Worm (Caenorhabditis elegans) whole organism, L4 larva: ENCODE results near the gene Y57G7A.1.
A peak's percentile ranks its signal among the peaks of the same experiment; 100 is the strongest.

Experiments used
- F44E2.7 ChIP-seq: fragments of 200-800 bp; sonication (Bioruptor generic); IDR thresholded peaks from 2 replicates; pipeline ENCODE4 v2.1.2; 2022; ENCODE audit warnings: missing genetic modification characterization, missing compliant biosample characterization
- T26A8.4 ChIP-seq: fragments of 200-800 bp; sonication (Bioruptor generic); IDR thresholded peaks from 2 replicates; pipeline ENCODE4 v1.3.6; 2022; ENCODE audit warnings: missing genetic modification characterization, missing compliant biosample characterization
- Y5F2A.4 ChIP-seq: fragments of 200-800 bp; sonication (Bioruptor generic); optimal IDR thresholded peaks from 2 replicates; lab custom pipeline; 2018; ENCODE audit warnings: mild to moderate bottlenecking, missing genetic modification characterization, missing compliant biosample characterization
- aly-2 ChIP-seq: sonication (generic microtip); optimal IDR thresholded peaks from 2 replicates; lab custom pipeline; 2018; ENCODE audit warnings: missing biosample characterization, missing genetic modification characterization
- ama-1 ChIP-seq: fragments of 150-350 bp; optimal IDR thresholded peaks from 2 replicates; lab custom pipeline; 2014; ENCODE audit warnings: inconsistent platforms, mixed read lengths
- arid-1 ChIP-seq: fragments of 200-800 bp; sonication (Bioruptor generic); conservative IDR thresholded peaks from 2 replicates; pipeline ENCODE4 v1.3.6; 2022; ENCODE audit warnings: missing genetic modification reagents, missing genetic modification characterization, missing compliant biosample characterization
- ceh-20 ChIP-seq: fragments of 200-800 bp; sonication (Bioruptor generic); IDR thresholded peaks from 2 replicates; pipeline ENCODE4 v1.3.6; 2022; ENCODE audit warnings: missing genetic modification reagents, missing genetic modification characterization, missing compliant biosample characterization
- ceh-44 ChIP-seq: fragments of 200-800 bp; sonication (Bioruptor generic); IDR thresholded peaks from 2 replicates; pipeline ENCODE4 v1.3.6; 2022; ENCODE audit warnings: missing genetic modification reagents, missing genetic modification characterization, missing compliant biosample characterization
- ceh-82 ChIP-seq: sonication (generic microtip); optimal IDR thresholded peaks from 2 replicates; lab custom pipeline; 2017; ENCODE audit warnings: missing biosample characterization, missing genetic modification characterization
- daf-16 ChIP-seq, 3 experiments: sonication (generic microtip); optimal IDR thresholded peaks; 2 replicates each; lab custom pipeline; 2016 to 2017; ENCODE audit warnings: missing genetic modification characterization in 3 of 3, missing genetic modification reagents in 3 of 3, mild to moderate bottlenecking in 2 of 3, missing compliant biosample characterization in 2 of 3, missing biosample characterization in 1 of 3, moderate library complexity in 1 of 3
- daf-8 ChIP-seq: fragments of 200-800 bp; sonication (Bioruptor generic); IDR thresholded peaks from 2 replicates; pipeline ENCODE4 v1.3.6; 2022; ENCODE audit warnings: missing genetic modification characterization, missing compliant biosample characterization
- dmd-6 ChIP-seq: fragments of 200-800 bp; sonication (Bioruptor generic); IDR thresholded peaks from 2 replicates; pipeline ENCODE4 v1.3.6; 2022; ENCODE audit warnings: missing genetic modification reagents, missing genetic modification characterization, missing compliant biosample characterization
- duxl-1 ChIP-seq: sonication (generic microtip); optimal IDR thresholded peaks from 2 replicates; lab custom pipeline; 2016; ENCODE audit warnings: mild to moderate bottlenecking, missing genetic modification characterization, moderate library complexity, missing compliant biosample characterization; ENCODE audit not compliant: poor library complexity
- dve-1 ChIP-seq: sonication (generic microtip); optimal IDR thresholded peaks from 2 replicates; lab custom pipeline; 2017; ENCODE audit warnings: antibody characterized with exemption, mild to moderate bottlenecking, missing genetic modification characterization, missing compliant biosample characterization; ENCODE audit not compliant: insufficient read depth
- egl-27 ChIP-seq: sonication (generic microtip); optimal IDR thresholded peaks from 3 replicates; lab custom pipeline; 2017; ENCODE audit warnings: missing biosample characterization, missing genetic modification reagents, missing genetic modification characterization
- hif-1 ChIP-seq, 2 experiments: sonication (generic microtip); optimal IDR thresholded peaks; 2 replicates each; lab custom pipeline; 2016 to 2017; ENCODE audit warnings: missing compliant biosample characterization in 2 of 2, missing genetic modification characterization in 2 of 2, missing genetic modification reagents in 2 of 2, missing genotype in 2 of 2, mild to moderate bottlenecking in 1 of 2
- jun-1 ChIP-seq: fragments of 150-350 bp; optimal IDR thresholded peaks from 2 replicates; lab custom pipeline; 2014; ENCODE audit warnings: missing biosample characterization, missing genetic modification reagents, missing genetic modification characterization
- lin-1 ChIP-seq: fragments of 200-800 bp; sonication (Bioruptor generic); IDR thresholded peaks from 2 replicates; pipeline ENCODE4 v1.3.6; 2022; ENCODE audit warnings: missing genetic modification reagents, missing genetic modification characterization, missing compliant biosample characterization
- lin-39 ChIP-seq: fragments of 150-350 bp; optimal IDR thresholded peaks from 2 replicates; lab custom pipeline; 2014; ENCODE audit warnings: missing biosample characterization, missing genetic modification reagents, missing genetic modification characterization
- lir-3 ChIP-seq: sonication (generic microtip); optimal IDR thresholded peaks from 2 replicates; lab custom pipeline; 2016; ENCODE audit warnings: mild to moderate bottlenecking, missing genetic modification characterization, missing compliant biosample characterization
- mdt-29 ChIP-seq: fragments of 200-800 bp; sonication (Bioruptor generic); IDR thresholded peaks from 2 replicates; pipeline ENCODE4 v1.3.6; 2022; ENCODE audit warnings: missing genetic modification reagents, missing genetic modification characterization, missing compliant biosample characterization
- mxl-2 ChIP-seq: fragments of 200-800 bp; sonication (Bioruptor generic); conservative IDR thresholded peaks from 2 replicates; pipeline ENCODE4 v1.3.6; 2022; ENCODE audit warnings: missing genetic modification reagents, missing genetic modification characterization, missing compliant biosample characterization
- mxl-3 ChIP-seq: fragments of 200-800 bp; sonication (Bioruptor generic); optimal IDR thresholded peaks from 2 replicates; lab custom pipeline; 2018; ENCODE audit warnings: mild to moderate bottlenecking, missing genetic modification characterization, missing compliant biosample characterization
- nhr-10 ChIP-seq: fragments of 150-350 bp; optimal IDR thresholded peaks from 2 replicates; lab custom pipeline; 2014; ENCODE audit warnings: missing biosample characterization, missing genetic modification characterization
- nhr-111 ChIP-seq: fragments of 200-800 bp; sonication (Bioruptor generic); optimal IDR thresholded peaks from 2 replicates; lab custom pipeline; 2018; ENCODE audit warnings: mild to moderate bottlenecking, missing genetic modification characterization, missing compliant biosample characterization
- nhr-48 ChIP-seq: sonication (generic microtip); optimal IDR thresholded peaks from 2 replicates; lab custom pipeline; 2016; ENCODE audit warnings: mild to moderate bottlenecking, missing genetic modification characterization, missing compliant biosample characterization
- nhr-76 ChIP-seq: fragments of 150-350 bp; optimal IDR thresholded peaks from 2 replicates; lab custom pipeline; 2014; ENCODE audit warnings: missing biosample characterization, missing genetic modification characterization
- rbr-2 ChIP-seq: sonication (generic microtip); optimal IDR thresholded peaks from 2 replicates; lab custom pipeline; 2016; ENCODE audit warnings: missing genotype, missing genetic modification characterization, missing compliant biosample characterization
- skn-1 ChIP-seq: fragments of 150-350 bp; optimal IDR thresholded peaks from 2 replicates; lab custom pipeline; 2014; ENCODE audit warnings: missing biosample characterization, missing genetic modification characterization
- snpc-1.2 ChIP-seq: fragments of 200-800 bp; sonication (Bioruptor generic); IDR thresholded peaks from 2 replicates; pipeline ENCODE4 v1.3.6; 2022; ENCODE audit warnings: missing genetic modification reagents, missing genetic modification characterization, missing compliant biosample characterization
- spr-3 ChIP-seq: fragments of 200-800 bp; sonication (Bioruptor generic); optimal IDR thresholded peaks from 2 replicates; lab custom pipeline; 2018; ENCODE audit warnings: mild to moderate bottlenecking, missing genetic modification characterization, missing compliant biosample characterization
- unc-62 ChIP-seq, 3 experiments: fragments of 150-350 bp in 1 of 3; sonication (generic microtip); optimal IDR thresholded peaks in 2 of 3; peaks in 1 of 3; 1 replicate in 1 of 3; 2 replicates in 2 of 3; lab custom pipeline; 2014 to 2017; ENCODE audit warnings: missing biosample characterization in 3 of 3, missing genetic modification characterization in 3 of 3, missing genetic modification reagents in 3 of 3, missing genotype in 1 of 3
- zfp-2 ChIP-seq: sonication (generic microtip); optimal IDR thresholded peaks from 2 replicates; lab custom pipeline; 2016; ENCODE audit warnings: mild to moderate bottlenecking, missing genetic modification characterization, missing compliant biosample characterization
- zip-11 ChIP-seq: fragments of 200-800 bp; sonication (Bioruptor generic); IDR thresholded peaks from 2 replicates; pipeline ENCODE4 v1.3.6; 2022; ENCODE audit warnings: missing genetic modification characterization, missing compliant biosample characterization
- zip-2 ChIP-seq: fragments of 150-350 bp; optimal IDR thresholded peaks from 2 replicates; lab custom pipeline; 2014; ENCODE audit warnings: missing biosample characterization, missing genetic modification characterization

Y57G7A.1 gene

ce11 chrII:1298169-1298568, at the start of gene Y57G7A.1:
Gene Y57G7A.1, plus strand, starts transcription at chrII:1298469.
- TF ChIP-seq snpc-1.2 (no peak), aly-2 (tag; lab: Kevin White, UChicago) (no peak), lir-3 (tag; lab: Kevin White, UChicago) (no peak), T26A8.4 (GFP tag; lab: Robert Waterston, UW) (no peak), lin-1 (no peak), ceh-82 (tag; lab: Kevin White, UChicago) (no peak), lin-39 (tag; lab: Kevin White, UChicago) (no peak), ceh-20 (GFP tag; lab: Robert Waterston, UW) (no peak), zfp-2 (no peak), dmd-6 (GFP tag; lab: Robert Waterston, UW) (no peak), mxl-2 (GFP tag; lab: Robert Waterston, UW) (no peak), nhr-76 (tag; lab: Kevin White, UChicago) (no peak), arid-1 (no peak), F44E2.7 (no peak), nhr-48 (tag; lab: Kevin White, UChicago) (no peak), zip-2 (tag; lab: Kevin White, UChicago) (no peak), egl-27 (tag; lab: Kevin White, UChicago) (no peak), zip-11 (GFP tag; lab: Robert Waterston, UW) (no peak), hif-1 (tag; optimal IDR thresholded peaks at IDR 0.05; lab: Kevin White, UChicago) (no peak)

DNA sequence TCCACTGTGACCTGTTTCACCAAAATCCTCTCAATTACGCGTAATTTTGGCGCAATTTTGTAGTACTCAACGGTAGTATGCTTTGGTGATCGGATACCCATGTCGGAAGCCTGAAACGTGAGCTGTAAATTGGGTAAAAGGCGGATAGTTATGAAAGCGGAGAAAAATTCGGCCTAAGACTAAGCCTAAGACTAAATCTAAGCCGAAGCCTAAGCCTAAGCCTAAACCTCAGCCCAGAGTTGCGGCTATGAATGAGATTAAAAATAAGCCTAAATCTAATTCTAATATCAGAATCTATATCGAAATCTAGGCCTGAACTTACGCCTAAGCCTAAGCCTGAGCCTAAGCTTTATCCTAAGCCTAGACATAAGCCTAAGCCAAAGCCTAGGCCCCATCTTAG, 46.0 kb upstream of the Y57G7A.1 start, which contains the start of gene lin-42:
TSS of gene lin-42 (minus strand) at position 101 of the 400 bp plus-strand sequence.
- TF ChIP-seq daf-8 (GFP tag; lab: Robert Waterston, UW) (no peak), Y5F2A.4 (GFP tag; lab: Kevin White, UChicago) (no peak), mdt-29 (GFP tag; lab: Robert Waterston, UW) (no peak), zip-2 (tag; lab: Kevin White, UChicago) (no peak), daf-16 (GFP tag; optimal IDR thresholded peaks at IDR 0.05; lab: Kevin White, UChicago) (no peak), daf-16 (tag; optimal IDR thresholded peaks at IDR 0.05; lab: Kevin White, UChicago) (no peak), jun-1 (tag; lab: Kevin White, UChicago) (no peak), ceh-44 (GFP tag; lab: Robert Waterston, UW) (no peak), aly-2 (tag; lab: Kevin White, UChicago) (no peak), nhr-10 (tag; lab: Kevin White, UChicago) (no peak), rbr-2 (tag; lab: Kevin White, UChicago) (no peak), mxl-3 (GFP tag; lab: Kevin White, UChicago) (no peak), duxl-1 (tag; lab: Kevin White, UChicago) (no peak), nhr-48 (tag; lab: Kevin White, UChicago) (no peak), dve-1 (no peak), ama-1 (no peak)

DNA sequence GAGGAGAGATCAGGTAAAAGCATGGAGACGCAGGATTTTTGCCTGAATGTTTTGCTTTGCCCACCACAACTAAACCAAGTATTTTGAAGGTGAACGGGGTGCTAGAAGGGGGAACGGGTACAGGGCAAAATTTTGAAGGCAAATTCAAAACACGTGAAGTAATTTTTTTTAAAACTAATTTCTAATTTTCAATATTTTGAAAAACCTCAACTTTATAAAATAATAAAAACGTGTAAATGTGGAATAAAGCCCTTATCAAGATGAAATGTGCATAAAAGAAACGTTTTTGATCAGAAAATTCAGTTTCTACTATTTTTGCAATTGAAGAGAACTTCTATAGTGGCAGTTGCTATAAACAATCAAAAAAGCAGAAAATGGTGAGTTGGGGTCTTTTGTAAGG, 42.6 kb upstream of the Y57G7A.1 start, which contains the start of gene clec-119:
TSS of gene clec-119 (plus strand) at position 301 of the 400 bp plus-strand sequence.
- TF ChIP-seq spr-3 (GFP tag; lab: Kevin White, UChicago) (no peak), skn-1 (tag; lab: Kevin White, UChicago) (no peak), nhr-111 (GFP tag; lab: Kevin White, UChicago) (no peak), lin-39 (tag; lab: Kevin White, UChicago) (no peak)

- no peak for TF ChIP-seq F44E2.7
- TF ChIP-seq unc-62 (GFP tag; optimal IDR thresholded peaks at IDR 0.05 in 1 of 2; lab: Kevin White, UChicago), result peak in 1 of 2 experiments; percentile 93
- TF ChIP-seq unc-62 (tag; optimal IDR thresholded peaks at IDR 0.05; lab: Kevin White, UChicago), result no peak
Measured at ce11 chrII:1256742-1257141, 41.5 kb upstream of the Y57G7A.1 start.
